Worm (Caenorhabditis elegans) whole organism, L2 larva: Measurements from ENCODE around the gene F28C1.1.

Experiments
- C34F6.9 ChIP-seq: fragments of 150-350 bp; optimal IDR thresholded peaks from 2 replicates; lab custom pipeline; 2014; ENCODE audit warnings: missing biosample characterization, missing genetic modification characterization
- F13H6.1 ChIP-seq: sonication (generic microtip); optimal IDR thresholded peaks from 2 replicates; lab custom pipeline; 2016; ENCODE audit warnings: missing genetic modification characterization, missing compliant biosample characterization
- R02D3.7 ChIP-seq: fragments of 150-350 bp; optimal IDR thresholded peaks from 2 replicates; lab custom pipeline; 2014; ENCODE audit warnings: missing biosample characterization, missing genetic modification characterization
- Y55F3AM.14 ChIP-seq: fragments of 200-800 bp; sonication (Bioruptor generic); optimal IDR thresholded peaks from 2 replicates; lab custom pipeline; 2018; ENCODE audit warnings: mild to moderate bottlenecking, missing genetic modification characterization, missing compliant biosample characterization
- alr-1 ChIP-seq: fragments of 150-350 bp; optimal IDR thresholded peaks from 2 replicates; lab custom pipeline; 2014; ENCODE audit warnings: missing biosample characterization, missing genetic modification characterization
- aly-2 ChIP-seq: fragments of 150-350 bp; optimal IDR thresholded peaks from 2 replicates; lab custom pipeline; 2014; ENCODE audit warnings: missing biosample characterization, missing genetic modification characterization
- blmp-1 ChIP-seq: sonication (generic microtip); optimal IDR thresholded peaks from 2 replicates; lab custom pipeline; 2017; ENCODE audit warnings: missing genetic modification characterization, mild to moderate bottlenecking, missing compliant biosample characterization, antibody characterized with exemption, moderate library complexity; ENCODE audit not compliant: insufficient read depth
- ceh-16 ChIP-seq: fragments of 150-350 bp; optimal IDR thresholded peaks from 2 replicates; lab custom pipeline; 2014; ENCODE audit warnings: missing biosample characterization, missing genetic modification characterization
- ceh-82 ChIP-seq: fragments of 150-350 bp; optimal IDR thresholded peaks from 2 replicates; lab custom pipeline; 2014; ENCODE audit warnings: missing biosample characterization, missing genetic modification characterization
- crh-2 ChIP-seq: sonication (generic microtip); optimal IDR thresholded peaks from 2 replicates; lab custom pipeline; 2017; ENCODE audit warnings: missing biosample characterization, missing genetic modification characterization
- elt-1 ChIP-seq: fragments of 150-350 bp; optimal IDR thresholded peaks from 2 replicates; lab custom pipeline; 2014; ENCODE audit warnings: missing biosample characterization, missing genetic modification characterization
- elt-3 ChIP-seq: sonication (generic microtip); optimal IDR thresholded peaks from 2 replicates; lab custom pipeline; 2017; ENCODE audit warnings: missing biosample characterization, missing genetic modification characterization
- fos-1 ChIP-seq: fragments of 150-350 bp; optimal IDR thresholded peaks from 2 replicates; lab custom pipeline; 2014; ENCODE audit warnings: missing biosample characterization, missing genetic modification characterization
- gmeb-1 ChIP-seq: fragments of 150-350 bp; optimal IDR thresholded peaks from 2 replicates; lab custom pipeline; 2014; ENCODE audit warnings: missing biosample characterization, missing genetic modification characterization
- lin-11 ChIP-seq: fragments of 150-350 bp; sonication (generic microtip); optimal IDR thresholded peaks from 2 replicates; lab custom pipeline; 2014; ENCODE audit warnings: missing biosample characterization, missing genetic modification characterization, inconsistent platforms, mixed read lengths
- lin-13 ChIP-seq: fragments of 150-350 bp; optimal IDR thresholded peaks from 2 replicates; lab custom pipeline; 2014; ENCODE audit warnings: missing biosample characterization, missing genetic modification reagents, missing genetic modification characterization
- lin-39 ChIP-seq: fragments of 150-350 bp; optimal IDR thresholded peaks from 2 replicates; lab custom pipeline; 2014; ENCODE audit warnings: missing biosample characterization, missing genetic modification reagents, missing genetic modification characterization
- mab-5 ChIP-seq: fragments of 150-350 bp; optimal IDR thresholded peaks from 2 replicates; lab custom pipeline; 2014; ENCODE audit warnings: missing biosample characterization, missing genetic modification characterization
- mdl-1 ChIP-seq, 2 experiments: fragments of 150-350 bp in 1 of 2; sonication (generic microtip) in 1 of 2; optimal IDR thresholded peaks; 2 replicates each; lab custom pipeline; 2017; ENCODE audit warnings: missing biosample characterization in 2 of 2, missing genetic modification characterization in 2 of 2
- nhr-12 ChIP-seq: fragments of 150-350 bp; optimal IDR thresholded peaks from 2 replicates; lab custom pipeline; 2014; ENCODE audit warnings: missing biosample characterization, missing genetic modification characterization
- nhr-129 ChIP-seq: fragments of 150-350 bp; optimal IDR thresholded peaks from 2 replicates; lab custom pipeline; 2014; ENCODE audit warnings: missing biosample characterization, missing genetic modification characterization
- nhr-23 ChIP-seq: fragments of 150-350 bp; optimal IDR thresholded peaks from 2 replicates; lab custom pipeline; 2014; ENCODE audit warnings: missing biosample characterization, missing genetic modification reagents, missing genetic modification characterization
- nhr-237 ChIP-seq: fragments of 150-350 bp; optimal IDR thresholded peaks from 2 replicates; lab custom pipeline; 2014; ENCODE audit warnings: missing biosample characterization, missing genetic modification characterization
- nhr-25 ChIP-seq: fragments of 150-350 bp; sonication (generic microtip); optimal IDR thresholded peaks from 3 replicates; lab custom pipeline; 2014; ENCODE audit warnings: missing biosample characterization, missing genetic modification characterization
- nhr-6 ChIP-seq: fragments of 150-350 bp; optimal IDR thresholded peaks from 2 replicates; lab custom pipeline; 2014; ENCODE audit warnings: missing biosample characterization, missing genetic modification characterization
- nhr-77 ChIP-seq: fragments of 150-350 bp; optimal IDR thresholded peaks from 2 replicates; lab custom pipeline; 2014; ENCODE audit warnings: missing biosample characterization, missing genetic modification characterization
- peb-1 ChIP-seq: fragments of 150-350 bp; optimal IDR thresholded peaks from 2 replicates; lab custom pipeline; 2014; ENCODE audit warnings: missing biosample characterization, missing genetic modification characterization
- sem-4 ChIP-seq: fragments of 150-350 bp; optimal IDR thresholded peaks from 2 replicates; lab custom pipeline; 2014; ENCODE audit warnings: missing biosample characterization, missing genetic modification reagents, missing genetic modification characterization
- skn-1 ChIP-seq: sonication (generic microtip); optimal IDR thresholded peaks from 2 replicates; lab custom pipeline; 2017; ENCODE audit warnings: missing biosample characterization, missing genetic modification characterization
- sma-3 ChIP-seq: sonication (generic microtip); optimal IDR thresholded peaks from 2 replicates; lab custom pipeline; 2016; ENCODE audit warnings: missing genetic modification reagents, missing genetic modification characterization, missing compliant biosample characterization
- sma-9 ChIP-seq, 2 experiments: fragments of 150-350 bp in 1 of 2; sonication (generic microtip) in 1 of 2; optimal IDR thresholded peaks; 2 replicates each; lab custom pipeline; 2014 to 2016; ENCODE audit warnings: missing genetic modification characterization in 2 of 2, mild to moderate bottlenecking in 1 of 2, missing biosample characterization in 1 of 2, missing compliant biosample characterization in 1 of 2, missing genetic modification reagents in 1 of 2, moderate library complexity in 1 of 2
- snpc-4 ChIP-seq: fragments of 150-350 bp; optimal IDR thresholded peaks from 2 replicates; lab custom pipeline; 2014; ENCODE audit warnings: missing biosample characterization, missing genetic modification characterization
- unc-39 ChIP-seq: fragments of 150-350 bp; optimal IDR thresholded peaks from 2 replicates; lab custom pipeline; 2014; ENCODE audit warnings: missing biosample characterization, missing genetic modification characterization
- unc-55 ChIP-seq: fragments of 150-350 bp; sonication (generic microtip); optimal IDR thresholded peaks from 3 replicates; lab custom pipeline; 2014; ENCODE audit warnings: missing biosample characterization, missing genetic modification reagents, missing genetic modification characterization
- zag-1 ChIP-seq: fragments of 150-350 bp; optimal IDR thresholded peaks from 2 replicates; lab custom pipeline; 2014; ENCODE audit warnings: missing biosample characterization, missing genetic modification characterization
- ztf-1 ChIP-seq: fragments of 200-800 bp; sonication (Bioruptor generic); conservative IDR thresholded peaks from 2 replicates; pipeline ENCODE4 v1.3.6; 2022; ENCODE audit warnings: missing genetic modification characterization, missing compliant biosample characterization
- ztf-11 ChIP-seq: sonication (generic microtip); optimal IDR thresholded peaks from 2 replicates; lab custom pipeline; 2017; ENCODE audit warnings: missing biosample characterization, missing genetic modification characterization

F28C1.1 gene

DNA sequence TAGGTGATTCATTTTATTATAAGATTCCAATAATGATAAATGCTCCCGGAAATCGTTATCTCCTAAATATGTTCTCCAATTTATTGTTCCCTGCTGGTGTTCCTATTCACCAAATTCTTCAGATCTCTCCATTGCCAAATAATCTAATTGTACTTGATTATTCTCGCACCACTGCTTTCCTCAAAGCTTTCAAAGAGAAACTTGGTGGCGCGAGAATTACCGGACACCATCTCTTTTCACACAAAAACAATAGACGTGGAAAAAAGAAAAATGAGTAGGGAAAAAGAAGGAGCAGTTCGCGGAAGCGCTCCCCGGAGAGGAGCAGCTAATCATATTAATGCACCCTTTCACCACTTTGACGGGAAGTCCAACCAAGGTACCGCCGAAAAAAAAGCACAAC is 29.2 kb upstream of the F28C1.1 start:
- no peak for TF ChIP-seq unc-55 (GFP tag; lab: Kevin White, UChicago)

DNA sequence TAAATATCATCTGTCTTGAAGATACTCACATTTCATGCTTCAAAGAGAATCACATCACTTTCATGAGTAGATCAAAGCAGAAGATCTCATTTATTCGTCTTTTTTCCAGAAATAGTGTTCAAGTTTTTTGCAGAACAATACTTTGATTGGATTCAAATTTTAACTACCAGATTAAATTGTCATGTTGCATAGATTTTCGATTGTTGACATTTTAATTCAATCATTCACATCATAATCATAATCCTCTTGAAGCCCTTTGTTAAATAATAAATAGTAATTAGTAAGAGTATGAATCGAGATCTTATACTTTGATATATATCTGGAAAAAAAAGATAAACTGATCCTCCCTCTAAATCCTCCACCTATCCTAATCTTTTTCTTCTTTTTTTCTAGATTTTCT is 22.8 kb upstream of the F28C1.1 start:
- TF ChIP-seq F13H6.1 (no peak), unc-39 (tag; lab: Kevin White, UChicago) (no peak), blmp-1 (tag; lab: Kevin White, UChicago) (no peak), nhr-6 (no peak), ztf-11 (tag; lab: Kevin White, UChicago) (no peak), alr-1 (tag; lab: Kevin White, UChicago) (no peak), skn-1 (tag; lab: Kevin White, UChicago) (no peak)

DNA sequence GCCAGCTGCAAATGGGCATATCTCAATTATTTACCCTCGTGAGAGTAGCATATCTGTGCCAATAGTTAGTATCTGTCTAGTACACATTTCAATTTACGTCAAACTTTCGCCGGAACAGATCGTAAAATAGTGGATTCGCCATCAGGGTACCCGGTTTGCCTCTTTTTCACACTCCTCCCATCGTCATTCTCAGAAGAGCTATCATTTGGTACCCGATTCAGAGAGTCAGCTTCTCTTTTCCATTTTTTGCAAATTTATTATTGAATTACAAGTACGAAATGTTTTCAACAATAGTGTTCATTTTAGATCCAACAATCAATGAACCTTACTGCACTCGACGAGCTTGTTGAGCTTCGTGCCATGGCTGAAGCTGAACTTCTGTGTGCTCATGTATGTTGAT is 21.6 kb upstream of the F28C1.1 start, which contains the start of gene C54D10.5:
TSS of gene C54D10.5 (plus strand) at position 301 of the 400 bp plus-strand sequence.
- no peak for TF ChIP-seq peb-1
- TF ChIP-seq elt-3 = no peak
- no peak for TF ChIP-seq blmp-1 (tag; lab: Kevin White, UChicago)
- no peak for TF ChIP-seq nhr-6
- TF ChIP-seq sma-9 (GFP tag; optimal IDR thresholded peaks at IDR 0.05; lab: Kevin White, UChicago) = no peak
- no peak for TF ChIP-seq sma-9 (tag; optimal IDR thresholded peaks at IDR 0.05; lab: Kevin White, UChicago)
- TF ChIP-seq nhr-237 (tag; lab: Kevin White, UChicago) = no peak
- TF ChIP-seq zag-1 = no peak
- no peak for TF ChIP-seq nhr-12 (tag; lab: Kevin White, UChicago)
- TF ChIP-seq nhr-23 (tag; lab: Kevin White, UChicago) = no peak
- TF ChIP-seq elt-1 (tag; lab: Kevin White, UChicago) = no peak
- no peak for TF ChIP-seq aly-2 (tag; lab: Kevin White, UChicago)
- no peak for TF ChIP-seq Y55F3AM.14 (GFP tag; lab: Kevin White, UChicago)
- no peak for TF ChIP-seq unc-55 (GFP tag; lab: Kevin White, UChicago)

DNA sequence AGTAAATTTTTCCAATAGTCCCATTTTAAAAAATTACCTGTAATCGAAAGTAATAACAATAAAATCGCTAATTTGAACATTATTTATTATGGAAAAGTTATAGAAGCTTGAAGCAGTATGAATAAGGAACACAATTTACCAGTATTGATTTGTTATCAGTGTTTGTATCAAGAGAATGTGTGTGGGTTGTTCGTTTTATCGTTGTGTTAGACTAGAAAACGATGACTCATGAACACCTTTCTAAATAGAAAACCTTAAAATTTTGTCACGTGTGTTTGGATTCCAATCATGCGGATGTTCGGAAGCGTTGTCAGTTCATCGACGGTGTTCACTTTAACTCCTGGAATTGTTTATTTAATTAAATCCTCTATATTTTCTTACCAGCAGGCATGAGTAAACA is 18.5 kb upstream of the F28C1.1 start, which contains the start of gene C54D10.13:
TSS of gene C54D10.13 (minus strand) at position 179 of the 400 bp plus-strand sequence.
- TF ChIP-seq R02D3.7 (no peak), fos-1 (tag; lab: Kevin White, UChicago) (peak; percentile 67), ztf-1 (GFP tag; lab: Robert Waterston, UW) (no peak), nhr-25 (no peak), Y55F3AM.14 (GFP tag; lab: Kevin White, UChicago) (no peak), nhr-77 (tag; lab: Kevin White, UChicago) (no peak)

DNA sequence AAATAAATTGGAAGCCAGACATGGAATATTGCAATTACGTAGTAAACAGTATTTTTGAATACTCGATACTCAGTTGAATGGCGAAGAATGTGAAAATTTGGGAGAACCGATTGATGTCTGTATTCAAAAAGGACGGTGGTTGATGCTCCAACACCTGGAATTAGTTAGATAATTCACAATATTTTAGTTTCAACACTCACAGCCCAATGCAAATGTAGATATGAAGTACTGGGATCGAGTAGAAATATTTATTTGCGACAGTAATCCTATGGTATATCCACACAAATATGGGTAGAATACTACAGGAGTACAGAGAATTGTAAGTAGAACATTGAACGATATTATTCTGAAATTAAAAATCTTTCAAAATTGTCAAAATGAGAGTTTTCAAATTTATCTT is 17.5 kb upstream of the F28C1.1 start:
- TF ChIP-seq Y55F3AM.14 (GFP tag; lab: Kevin White, UChicago) (no peak), nhr-237 (tag; lab: Kevin White, UChicago) (no peak), snpc-4 (tag; lab: Kevin White, UChicago) (no peak), gmeb-1 (tag; lab: Kevin White, UChicago) (no peak), ztf-11 (tag; lab: Kevin White, UChicago) (no peak), alr-1 (tag; lab: Kevin White, UChicago) (no peak), nhr-23 (tag; lab: Kevin White, UChicago) (no peak), ceh-82 (tag; lab: Kevin White, UChicago) (no peak), sma-3 (GFP tag; lab: Kevin White, UChicago) (no peak), ztf-1 (GFP tag; lab: Robert Waterston, UW) (no peak), mdl-1 (tag; optimal IDR thresholded peaks at IDR 0.05; lab: Kevin White, UChicago) (no peak), ceh-16 (tag; lab: Kevin White, UChicago) (no peak), fos-1 (tag; lab: Kevin White, UChicago) (no peak), unc-39 (tag; lab: Kevin White, UChicago) (no peak), nhr-129 (tag; lab: Kevin White, UChicago) (no peak), elt-3 (no peak)

DNA sequence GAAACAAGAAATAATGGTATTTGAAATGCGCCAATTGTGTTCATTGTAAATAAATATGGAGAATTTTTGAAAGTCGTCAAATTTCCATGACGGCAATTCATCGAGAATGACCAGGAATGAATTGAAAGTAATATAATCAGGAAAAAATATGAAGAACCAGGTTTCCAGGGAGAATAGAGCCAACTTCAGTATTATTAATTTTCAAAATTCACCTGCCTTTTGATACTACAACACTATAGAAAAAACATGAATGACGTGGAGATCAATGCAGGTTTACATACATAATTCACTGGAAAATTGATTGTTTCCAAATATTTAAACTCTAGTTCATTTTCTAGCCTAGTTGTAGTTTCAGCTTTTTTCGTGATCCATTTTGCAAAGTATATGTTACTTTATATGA is 16.9 kb upstream of the F28C1.1 start, which contains the start of gene srh-25:
TSS of gene srh-25 (minus strand) at position 101 of the 400 bp plus-strand sequence.
- TF ChIP-seq sem-4 (tag; lab: Kevin White, UChicago) = no peak
- no peak for TF ChIP-seq nhr-129 (tag; lab: Kevin White, UChicago)
- TF ChIP-seq C34F6.9 (tag; lab: Kevin White, UChicago) = no peak
- TF ChIP-seq snpc-4 (tag; lab: Kevin White, UChicago) = no peak
- TF ChIP-seq lin-39 (tag; lab: Kevin White, UChicago) = no peak
- TF ChIP-seq zag-1 = no peak
- no peak for TF ChIP-seq Y55F3AM.14 (GFP tag; lab: Kevin White, UChicago)
- no peak for TF ChIP-seq F13H6.1
- TF ChIP-seq lin-13 (GFP tag; lab: Kevin White, UChicago) = no peak
- no peak for TF ChIP-seq mab-5 (tag; lab: Kevin White, UChicago)
- no peak for TF ChIP-seq lin-11 (tag; lab: Kevin White, UChicago)
- TF ChIP-seq crh-2 = no peak
- no peak for TF ChIP-seq nhr-23 (tag; lab: Kevin White, UChicago)
- no peak for TF ChIP-seq ceh-16 (tag; lab: Kevin White, UChicago)
- no peak for TF ChIP-seq R02D3.7
- no peak for TF ChIP-seq ztf-1 (GFP tag; lab: Robert Waterston, UW)
- TF ChIP-seq nhr-77 (tag; lab: Kevin White, UChicago) = no peak
